Fruit fly (Drosophila melanogaster) whole organism, adult: ENCODE data around the gene CG12506.

Experiments
- CG12768 ChIP-seq: fragments of 200-800 bp; sonication (Bioruptor generic); optimal IDR thresholded peaks from 2 replicates; lab custom pipeline; 2017; ENCODE audit warnings: missing biosample characterization, missing genetic modification characterization, mild to moderate bottlenecking, moderate library complexity, missing genetic modification reagents
- CG14711 ChIP-seq: fragments of 200-800 bp; sonication (Bioruptor generic); optimal IDR thresholded peaks from 2 replicates; lab custom pipeline; 2018; ENCODE audit warnings: missing biosample characterization, mild to moderate bottlenecking, missing genetic modification characterization, moderate library complexity
- CG1620 ChIP-seq: fragments of 200-800 bp; sonication (Bioruptor generic); optimal IDR thresholded peaks from 2 replicates; lab custom pipeline; 2016; ENCODE audit warnings: missing biosample characterization, missing genetic modification characterization
- CG33017 ChIP-seq: fragments of 200-800 bp; sonication (Bioruptor generic); optimal IDR thresholded peaks from 2 replicates; lab custom pipeline; 2018; ENCODE audit warnings: missing biosample characterization, mild to moderate bottlenecking, missing genetic modification characterization, moderate library complexity
- Crg-1 ChIP-seq: fragments of 200-800 bp; sonication (Bioruptor generic); optimal IDR thresholded peaks from 2 replicates; lab custom pipeline; 2016; ENCODE audit warnings: missing biosample characterization, missing genetic modification characterization
- Hr96 ChIP-seq: fragments of 200-800 bp; sonication (Bioruptor generic); optimal IDR thresholded peaks from 2 replicates; lab custom pipeline; 2016; ENCODE audit warnings: missing biosample characterization, missing genetic modification characterization
- Mnt ChIP-seq: fragments of 200-800 bp; sonication (Bioruptor generic); optimal IDR thresholded peaks from 2 replicates; lab custom pipeline; 2016; ENCODE audit warnings: missing biosample characterization, mild to moderate bottlenecking, missing genetic modification characterization
- bab1 ChIP-seq: fragments of 200-800 bp; sonication (Bioruptor generic); optimal IDR thresholded peaks from 3 replicates; lab custom pipeline; 2019; ENCODE audit warnings: missing biosample characterization, mild to moderate bottlenecking, missing genetic modification characterization, moderate library complexity
- cnc ChIP-seq, 2 experiments: fragments of >200 bp; optimal IDR thresholded peaks; 2 replicates each; lab custom pipeline; 2017
- kay ChIP-seq: fragments of 200-800 bp; sonication (Bioruptor generic); peaks from one replicate; lab custom pipeline; 2016; ENCODE audit warnings: missing biosample characterization, missing genetic modification characterization, borderline replicate concordance
- toe ChIP-seq: fragments of 200-800 bp; sonication (Bioruptor generic); optimal IDR thresholded peaks from 2 replicates; lab custom pipeline; 2016; ENCODE audit warnings: missing biosample characterization, missing genetic modification characterization

- TF ChIP-seq toe (GFP tag; lab: Kevin White, UChicago) (no peak), kay (GFP tag; lab: Kevin White, UChicago) (no peak), Hr96 (GFP tag; lab: Kevin White, UChicago) (no peak), Crg-1 (GFP tag; lab: Kevin White, UChicago) (no peak), Mnt (GFP tag; lab: Kevin White, UChicago) (no peak), CG12768 (GFP tag; lab: Kevin White, UChicago) (no peak), cnc (optimal IDR thresholded peaks at IDR 0.05; lab: Kevin White, UChicago) (no peak), CG1620 (no peak), bab1 (GFP tag; lab: Kevin White, UChicago) (no peak), CG33017 (tag; lab: Kevin White, UChicago) (no peak), CG14711 (tag; lab: Kevin White, UChicago) (no peak)
Observed at dm6 chr2L:784036-784435, 10.7 kb downstream of the CG12506 start, which contains the start of gene CG3544.
